Worm (Caenorhabditis elegans) whole organism, mixed stage, embryonic: ENCODE measurements around the gene sut-2.
A peak's percentile ranks its signal among the peaks of the same experiment; 100 is the strongest.

Experiments used
- bed-3 ChIP-seq: fragments of 200-800 bp; sonication (Bioruptor generic); optimal IDR thresholded peaks from 3 replicates; lab custom pipeline; 2018; ENCODE audit warnings: mild to moderate bottlenecking, missing genetic modification characterization, moderate library complexity, missing compliant biosample characterization
- elt-3 ChIP-seq: fragments of 150-350 bp; optimal IDR thresholded peaks from 2 replicates; lab custom pipeline; 2014; ENCODE audit warnings: missing biosample characterization, missing genetic modification characterization
- hlh-1 ChIP-seq: fragments of 150-350 bp; optimal IDR thresholded peaks from 2 replicates; lab custom pipeline; 2014; ENCODE audit warnings: missing biosample characterization, missing genetic modification reagents, missing genetic modification characterization
- lsy-2 ChIP-seq: fragments of 150-350 bp; optimal IDR thresholded peaks from 2 replicates; lab custom pipeline; 2014; ENCODE audit warnings: missing biosample characterization, missing genetic modification characterization
- mep-1 ChIP-seq: fragments of 150-350 bp; optimal IDR thresholded peaks from 2 replicates; lab custom pipeline; 2017; ENCODE audit warnings: missing biosample characterization, missing genetic modification reagents, missing genetic modification characterization, inconsistent platforms
- snpc-4 ChIP-seq: fragments of 150-350 bp; optimal IDR thresholded peaks from 2 replicates; lab custom pipeline; 2014; ENCODE audit warnings: missing biosample characterization, missing genetic modification characterization

ce11 chrV:4569999-4570627 is at the start of gene sut-2:
- TF ChIP-seq bed-3 (GFP tag; lab: Kevin White, UChicago), result no peak
- TF ChIP-seq snpc-4 (tag; lab: Kevin White, UChicago), result no peak
- peak; percentile 7 for TF ChIP-seq mep-1 (tag; lab: Kevin White, UChicago)
- no peak for TF ChIP-seq hlh-1 (tag; lab: Kevin White, UChicago)
- no peak for TF ChIP-seq elt-3 (tag; lab: Kevin White, UChicago)
- TF ChIP-seq lsy-2 (tag; lab: Kevin White, UChicago), result peak; percentile 7
